Worm (Caenorhabditis elegans) whole organism, L1 larva: ENCODE data around the gene F22H10.3.

Source experiments
- C16A3.4 ChIP-seq: fragments of 150-350 bp; optimal IDR thresholded peaks from 2 replicates; lab custom pipeline; 2014; ENCODE audit warnings: missing biosample characterization, missing genetic modification characterization
- F16B12.6 ChIP-seq: fragments of 150-350 bp; optimal IDR thresholded peaks from 2 replicates; lab custom pipeline; 2014; ENCODE audit warnings: missing biosample characterization, missing genetic modification characterization
- Y116A8C.19 ChIP-seq: sonication (generic microtip); optimal IDR thresholded peaks from 2 replicates; lab custom pipeline; 2016; ENCODE audit warnings: missing compliant biosample characterization, missing genetic modification characterization, borderline replicate concordance
- aha-1 ChIP-seq: fragments of 150-350 bp; optimal IDR thresholded peaks from 2 replicates; lab custom pipeline; 2014; ENCODE audit warnings: missing biosample characterization, missing genetic modification characterization
- alr-1 ChIP-seq: fragments of 200-800 bp; sonication (Bioruptor generic); optimal IDR thresholded peaks from 2 replicates; lab custom pipeline; 2018; ENCODE audit warnings: borderline replicate concordance, mild to moderate bottlenecking, missing genetic modification characterization, missing compliant biosample characterization
- aly-2 ChIP-seq: fragments of 150-350 bp; optimal IDR thresholded peaks from 2 replicates; lab custom pipeline; 2014; ENCODE audit warnings: missing biosample characterization, missing genetic modification characterization
- ama-1 ChIP-seq: fragments of 150-350 bp; optimal IDR thresholded peaks from 2 replicates; lab custom pipeline; 2014
- blmp-1 ChIP-seq: fragments of 150-350 bp; optimal IDR thresholded peaks from 2 replicates; lab custom pipeline; 2014; ENCODE audit warnings: missing biosample characterization, missing genetic modification characterization
- ceh-63 ChIP-seq: fragments of 200-800 bp; sonication (Bioruptor generic); optimal IDR thresholded peaks from 2 replicates; lab custom pipeline; 2018; ENCODE audit warnings: mild to moderate bottlenecking, missing genetic modification characterization, missing compliant biosample characterization
- ceh-82 ChIP-seq, 3 experiments: fragments of 150-350 bp in 1 of 3; sonication (generic microtip) in 2 of 3; optimal IDR thresholded peaks; 2 replicates each; lab custom pipeline; 2014 to 2017; ENCODE audit warnings: missing biosample characterization in 3 of 3, missing genetic modification characterization in 3 of 3
- ceh-90 ChIP-seq: sonication (generic microtip); optimal IDR thresholded peaks from 2 replicates; lab custom pipeline; 2016; ENCODE audit warnings: missing genetic modification characterization, missing compliant biosample characterization
- ces-1 ChIP-seq: fragments of 150-350 bp; optimal IDR thresholded peaks from 2 replicates; lab custom pipeline; 2014; ENCODE audit warnings: missing biosample characterization, missing genetic modification reagents, missing genetic modification characterization
- dpl-1 ChIP-seq, 3 experiments: fragments of 150-350 bp in 2 of 3; sonication (generic microtip) in 1 of 3; optimal IDR thresholded peaks; 2 replicates each; lab custom pipeline; 2014 to 2017; ENCODE audit warnings: missing biosample characterization in 3 of 3, missing genetic modification characterization in 3 of 3, missing genetic modification reagents in 3 of 3
- dsc-1 ChIP-seq: sonication (generic microtip); optimal IDR thresholded peaks from 2 replicates; lab custom pipeline; 2016; ENCODE audit warnings: mild to moderate bottlenecking, missing genetic modification characterization, missing compliant biosample characterization
- egl-13 ChIP-seq: sonication (generic microtip); optimal IDR thresholded peaks from 2 replicates; lab custom pipeline; 2016; ENCODE audit warnings: missing genotype, missing genetic modification reagents, missing genetic modification characterization, missing compliant biosample characterization
- elt-2 ChIP-seq: sonication (generic microtip); optimal IDR thresholded peaks from 2 replicates; lab custom pipeline; 2016; ENCODE audit warnings: missing genetic modification characterization, mild to moderate bottlenecking, inconsistent platforms, missing compliant biosample characterization, missing genetic modification reagents
- fkh-10 ChIP-seq: sonication (generic microtip); optimal IDR thresholded peaks from 2 replicates; lab custom pipeline; 2017; ENCODE audit warnings: missing biosample characterization, missing genetic modification reagents, missing genetic modification characterization
- fkh-4 ChIP-seq: sonication (generic microtip); optimal IDR thresholded peaks from 2 replicates; lab custom pipeline; 2016; ENCODE audit warnings: missing compliant biosample characterization, missing genetic modification characterization, borderline replicate concordance
- fkh-8 ChIP-seq: sonication (generic microtip); optimal IDR thresholded peaks from 2 replicates; lab custom pipeline; 2016; ENCODE audit warnings: mild to moderate bottlenecking, missing genetic modification characterization, missing compliant biosample characterization
- grh-1 ChIP-seq: fragments of 200-800 bp; sonication (Bioruptor generic); IDR thresholded peaks from 2 replicates; pipeline ENCODE4 v1.3.6; 2022; ENCODE audit warnings: missing genetic modification reagents, missing genetic modification characterization, missing compliant biosample characterization
- hpl-2 ChIP-seq: fragments of 150-350 bp; optimal IDR thresholded peaks from 2 replicates; lab custom pipeline; 2014; ENCODE audit warnings: missing biosample characterization, missing genetic modification reagents, missing genetic modification characterization
- jun-1 ChIP-seq: fragments of 150-350 bp; optimal IDR thresholded peaks from 2 replicates; lab custom pipeline; 2014; ENCODE audit warnings: missing biosample characterization, missing genetic modification reagents, missing genetic modification characterization
- lin-13 ChIP-seq: fragments of 150-350 bp; optimal IDR thresholded peaks from 2 replicates; lab custom pipeline; 2014; ENCODE audit warnings: missing biosample characterization, missing genetic modification reagents, missing genetic modification characterization
- lin-14 ChIP-seq: fragments of 200-800 bp; sonication (Bioruptor generic); optimal IDR thresholded peaks from 2 replicates; lab custom pipeline; 2018; ENCODE audit warnings: mild to moderate bottlenecking, missing genetic modification characterization, moderate library complexity, missing compliant biosample characterization
- lir-3 ChIP-seq: sonication (generic microtip); optimal IDR thresholded peaks from 2 replicates; lab custom pipeline; 2016; ENCODE audit warnings: mild to moderate bottlenecking, missing genetic modification characterization, moderate library complexity, missing compliant biosample characterization; ENCODE audit not compliant: poor library complexity
- lsy-2 ChIP-seq, 2 experiments: fragments of 150-350 bp; optimal IDR thresholded peaks; 2 replicates each; lab custom pipeline; 2014; ENCODE audit warnings: missing biosample characterization in 2 of 2, missing genetic modification characterization in 2 of 2
- mdl-1 ChIP-seq, 2 experiments: fragments of 150-350 bp; optimal IDR thresholded peaks; 2 replicates each; lab custom pipeline; 2014 to 2017; ENCODE audit warnings: missing biosample characterization in 2 of 2, missing genetic modification characterization in 2 of 2, inconsistent platforms in 1 of 2
- mef-2 ChIP-seq: fragments of 150-350 bp; optimal IDR thresholded peaks from 2 replicates; lab custom pipeline; 2014; ENCODE audit warnings: missing biosample characterization, missing genetic modification characterization
- nhr-11 ChIP-seq: fragments of 150-350 bp; optimal IDR thresholded peaks from 2 replicates; lab custom pipeline; 2014; ENCODE audit warnings: missing biosample characterization, missing genetic modification characterization
- nhr-12 ChIP-seq: sonication (generic microtip); optimal IDR thresholded peaks from 2 replicates; lab custom pipeline; 2017; ENCODE audit warnings: missing biosample characterization, missing genetic modification characterization
- nhr-19 ChIP-seq: fragments of 200-800 bp; sonication (Bioruptor generic); conservative IDR thresholded peaks from 2 replicates; pipeline ENCODE4 v1.3.6; 2022; ENCODE audit warnings: missing genetic modification characterization, missing compliant biosample characterization
- nhr-20 ChIP-seq: sonication (generic microtip); optimal IDR thresholded peaks from 2 replicates; lab custom pipeline; 2016; ENCODE audit warnings: mild to moderate bottlenecking, missing genetic modification characterization, missing compliant biosample characterization
- nhr-47 ChIP-seq: sonication (generic microtip); optimal IDR thresholded peaks from 2 replicates; lab custom pipeline; 2016; ENCODE audit warnings: mild to moderate bottlenecking, missing genetic modification characterization, moderate library complexity, missing compliant biosample characterization
- nhr-71 ChIP-seq: sonication (generic microtip); optimal IDR thresholded peaks from 2 replicates; lab custom pipeline; 2016; ENCODE audit warnings: mild to moderate bottlenecking, missing genetic modification characterization, moderate library complexity, missing compliant biosample characterization
- nhr-76 ChIP-seq: sonication (generic microtip); optimal IDR thresholded peaks from 2 replicates; lab custom pipeline; 2017; ENCODE audit warnings: missing biosample characterization, missing genetic modification characterization
- nhr-90 ChIP-seq: sonication (generic microtip); optimal IDR thresholded peaks from 2 replicates; lab custom pipeline; 2016; ENCODE audit warnings: mild to moderate bottlenecking, missing genetic modification characterization, missing compliant biosample characterization; ENCODE audit not compliant: poor library complexity
- pag-3 ChIP-seq: sonication (generic microtip); optimal IDR thresholded peaks from 2 replicates; lab custom pipeline; 2017; ENCODE audit warnings: missing genetic modification characterization, mild to moderate bottlenecking, missing compliant biosample characterization, antibody characterized with exemption, borderline replicate concordance; ENCODE audit not compliant: insufficient read depth
- pax-3 ChIP-seq: fragments of 200-800 bp; sonication (Bioruptor generic); optimal IDR thresholded peaks from 2 replicates; lab custom pipeline; 2018; ENCODE audit warnings: mild to moderate bottlenecking, missing genetic modification characterization, moderate library complexity, missing compliant biosample characterization
- pqm-1 ChIP-seq: sonication (generic microtip); optimal IDR thresholded peaks from 3 replicates; lab custom pipeline; 2017; ENCODE audit warnings: missing biosample characterization, missing genetic modification characterization
- rnt-1 ChIP-seq: sonication (generic microtip); optimal IDR thresholded peaks from 2 replicates; lab custom pipeline; 2016; ENCODE audit warnings: mild to moderate bottlenecking, missing genetic modification characterization, moderate library complexity, missing compliant biosample characterization
- skn-1 ChIP-seq: fragments of 150-350 bp; optimal IDR thresholded peaks from 2 replicates; lab custom pipeline; 2014; ENCODE audit warnings: missing biosample characterization, missing genetic modification characterization
- snu-23 ChIP-seq: sonication (generic microtip); optimal IDR thresholded peaks from 2 replicates; lab custom pipeline; 2016; ENCODE audit warnings: missing genetic modification characterization, missing compliant biosample characterization
- sox-4 ChIP-seq: sonication (generic microtip); optimal IDR thresholded peaks from 2 replicates; lab custom pipeline; 2016; ENCODE audit warnings: missing genetic modification characterization, missing compliant biosample characterization
- swsn-7 ChIP-seq: sonication (generic microtip); optimal IDR thresholded peaks from 2 replicates; lab custom pipeline; 2016; ENCODE audit warnings: missing genetic modification characterization, missing compliant biosample characterization
- tbx-2 ChIP-seq: sonication (generic microtip); optimal IDR thresholded peaks from 2 replicates; lab custom pipeline; 2016; ENCODE audit warnings: missing genetic modification characterization, missing compliant biosample characterization
- unc-62 ChIP-seq: fragments of 150-350 bp; optimal IDR thresholded peaks from 2 replicates; lab custom pipeline; 2014; ENCODE audit warnings: missing biosample characterization, missing genetic modification reagents, missing genetic modification characterization
- unc-86 ChIP-seq: sonication (generic microtip); optimal IDR thresholded peaks from 2 replicates; lab custom pipeline; 2016; ENCODE audit warnings: missing genetic modification characterization, missing compliant biosample characterization
- vab-15 ChIP-seq: sonication (generic microtip); optimal IDR thresholded peaks from 2 replicates; lab custom pipeline; 2017; ENCODE audit warnings: missing genotype, mild to moderate bottlenecking, missing genetic modification characterization, missing compliant biosample characterization
- xbp-1 ChIP-seq: sonication (generic microtip); optimal IDR thresholded peaks from 2 replicates; lab custom pipeline; 2016; ENCODE audit warnings: missing genetic modification characterization, missing compliant biosample characterization
- zag-1 ChIP-seq: fragments of 150-350 bp; optimal IDR thresholded peaks from 2 replicates; lab custom pipeline; 2014; ENCODE audit warnings: missing biosample characterization, missing genetic modification characterization
- zip-4 ChIP-seq: fragments of 200-800 bp; sonication (Bioruptor generic); optimal IDR thresholded peaks from 2 replicates; lab custom pipeline; 2018; ENCODE audit warnings: mild to moderate bottlenecking, missing genetic modification characterization, moderate library complexity, missing compliant biosample characterization
- ztf-11 ChIP-seq, 2 experiments: sonication (generic microtip); optimal IDR thresholded peaks; 2 replicates each; lab custom pipeline; 2016 to 2017; ENCODE audit warnings: missing genetic modification characterization in 2 of 2, missing biosample characterization in 1 of 2, missing compliant biosample characterization in 1 of 2
- ztf-4 ChIP-seq: fragments of 150-350 bp; optimal IDR thresholded peaks from 2 replicates; lab custom pipeline; 2014; ENCODE audit warnings: missing biosample characterization, missing genetic modification characterization

F22H10.3 gene

DNA sequence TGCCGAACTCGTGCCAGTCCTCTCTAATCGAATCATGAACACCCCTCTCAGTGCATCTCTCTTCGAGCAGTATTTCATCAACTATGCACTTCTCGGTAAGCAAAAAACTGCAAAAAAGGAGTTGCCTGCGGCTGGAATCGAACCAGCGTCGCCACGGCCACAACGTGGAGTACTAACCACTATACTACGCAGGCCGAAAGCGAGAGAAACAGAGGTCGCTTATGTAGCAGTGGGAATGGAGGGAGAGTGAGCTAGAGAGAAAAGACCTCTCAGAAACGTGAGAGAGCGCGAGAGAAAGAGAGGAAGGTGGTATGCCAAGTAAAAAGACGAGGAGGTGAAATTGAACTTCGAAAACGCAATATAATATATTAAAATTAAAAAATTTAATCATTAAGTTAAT is 42.8 kb downstream of the F22H10.3 start (continued):
- TF ChIP-seq pax-3 (tag; lab: Kevin White, UChicago), result peak; percentile 50
- TF ChIP-seq fkh-4 (tag; lab: Kevin White, UChicago), result no peak
- peak; percentile 81 to 91 (median 90) for TF ChIP-seq ceh-82 (tag; optimal IDR thresholded peaks at IDR 0.05; lab: Kevin White, UChicago)
- TF ChIP-seq fkh-8, result peak; percentile 85
- peak; percentile 53 for TF ChIP-seq mef-2
- no peak for TF ChIP-seq pag-3 (tag; lab: Kevin White, UChicago)
- peak; percentile 61 for TF ChIP-seq elt-2
- no peak for TF ChIP-seq vab-15
- TF ChIP-seq F16B12.6 (tag; lab: Kevin White, UChicago), result no peak
- TF ChIP-seq ces-1 (GFP tag; lab: Kevin White, UChicago), result no peak
- TF ChIP-seq swsn-7 (tag; lab: Kevin White, UChicago), result peak; percentile 89
- TF ChIP-seq ztf-11 (tag; optimal IDR thresholded peaks at IDR 0.05; lab: Kevin White, UChicago), result peak in 1 of 2 experiments; percentile 70
- peak; percentile 85 for TF ChIP-seq nhr-71 (tag; lab: Kevin White, UChicago)
- TF ChIP-seq unc-86 (tag; lab: Kevin White, UChicago), result peak; percentile 77
- no peak for TF ChIP-seq ama-1 (lab: Kevin White, UChicago)
- peak; percentile 83 for TF ChIP-seq nhr-90
- TF ChIP-seq nhr-47 (tag; lab: Kevin White, UChicago), result peak; percentile 89
- TF ChIP-seq mdl-1 (tag; optimal IDR thresholded peaks at IDR 0.05; lab: Kevin White, UChicago), result peak in 1 of 2 experiments; percentile 75
- peak; percentile 47 for TF ChIP-seq blmp-1 (tag; lab: Kevin White, UChicago)
- TF ChIP-seq aha-1 (tag; lab: Kevin White, UChicago), result no peak
- peak; percentile 87 for TF ChIP-seq jun-1
- TF ChIP-seq snu-23, result peak; percentile 92
- TF ChIP-seq nhr-12, result no peak
- peak; percentile 9 to 32 (median 30) for TF ChIP-seq dpl-1 (GFP tag; optimal IDR thresholded peaks at IDR 0.05; lab: Kevin White, UChicago)
- peak; percentile 53 for TF ChIP-seq hpl-2 (GFP tag; lab: Kevin White, UChicago)
- peak; percentile 83 for TF ChIP-seq lin-14 (GFP tag; lab: Kevin White, UChicago)
- peak; percentile 25 for TF ChIP-seq ztf-4 (tag; lab: Kevin White, UChicago)
- TF ChIP-seq unc-62 (GFP tag; lab: Kevin White, UChicago), result no peak
- peak; percentile 50; the same call in 1 of the 2 replicates for TF ChIP-seq grh-1 (GFP tag; lab: Robert Waterston, UW)
- no peak for TF ChIP-seq ceh-63 (GFP tag; lab: Kevin White, UChicago)
- TF ChIP-seq skn-1 (tag; lab: Kevin White, UChicago), result peak; percentile 71
- TF ChIP-seq lir-3 (tag; lab: Kevin White, UChicago), result peak; percentile 60
- peak; percentile 77 for TF ChIP-seq fkh-10 (GFP tag; lab: Kevin White, UChicago)
- peak; percentile 76 for TF ChIP-seq rnt-1 (tag; lab: Kevin White, UChicago)
- TF ChIP-seq nhr-11 (tag; lab: Kevin White, UChicago), result no peak
- peak; percentile 79 for TF ChIP-seq tbx-2 (tag; lab: Kevin White, UChicago)
- peak; percentile 82 for TF ChIP-seq nhr-19 (GFP tag; lab: Robert Waterston, UW)
- TF ChIP-seq aly-2 (tag; lab: Kevin White, UChicago), result no peak
- no peak for TF ChIP-seq pqm-1 (tag; lab: Kevin White, UChicago)
- peak; percentile 85 for TF ChIP-seq nhr-20 (tag; lab: Kevin White, UChicago)
- no peak for TF ChIP-seq nhr-76 (tag; lab: Kevin White, UChicago)
- no peak for TF ChIP-seq zag-1 (tag; lab: Kevin White, UChicago)
- peak; percentile 76 for TF ChIP-seq xbp-1 (tag; lab: Kevin White, UChicago)
- peak; percentile 67 to 73 for TF ChIP-seq lsy-2 (tag; optimal IDR thresholded peaks at IDR 0.05; lab: Kevin White, UChicago)
- no peak for TF ChIP-seq ceh-90 (tag; lab: Kevin White, UChicago)
- TF ChIP-seq dsc-1 (tag; lab: Kevin White, UChicago), result peak; percentile 82
- TF ChIP-seq egl-13, result peak; percentile 75
- peak; percentile 38 for TF ChIP-seq zip-4 (GFP tag; lab: Kevin White, UChicago)
- peak; percentile 64 for TF ChIP-seq lin-13 (GFP tag; lab: Kevin White, UChicago)
- TF ChIP-seq sox-4, result peak; percentile 76
- no peak for TF ChIP-seq alr-1 (tag; lab: Kevin White, UChicago)
- no peak for TF ChIP-seq Y116A8C.19 (tag; lab: Kevin White, UChicago)
- peak; percentile 71 for TF ChIP-seq C16A3.4 (tag; lab: Kevin White, UChicago)
